Fruit fly (Drosophila melanogaster) whole organism, adult: ENCODE measurements around the gene Or7a.

Experiments used
- Hr96 ChIP-seq: fragments of 200-800 bp; sonication (Bioruptor generic); optimal IDR thresholded peaks from 2 replicates; lab custom pipeline; 2016; ENCODE audit warnings: missing biosample characterization, missing genetic modification characterization
- Mnt ChIP-seq: fragments of 200-800 bp; sonication (Bioruptor generic); optimal IDR thresholded peaks from 2 replicates; lab custom pipeline; 2016; ENCODE audit warnings: missing biosample characterization, mild to moderate bottlenecking, missing genetic modification characterization
- kay ChIP-seq: fragments of 200-800 bp; sonication (Bioruptor generic); peaks from one replicate; lab custom pipeline; 2016; ENCODE audit warnings: missing biosample characterization, missing genetic modification characterization, borderline replicate concordance
- toe ChIP-seq: fragments of 200-800 bp; sonication (Bioruptor generic); optimal IDR thresholded peaks from 2 replicates; lab custom pipeline; 2016; ENCODE audit warnings: missing biosample characterization, missing genetic modification characterization

- TF ChIP-seq Mnt (GFP tag; lab: Kevin White, UChicago) (no peak), kay (no peak), toe (GFP tag; lab: Kevin White, UChicago) (no peak), Hr96 (GFP tag; lab: Kevin White, UChicago) (no peak)
These were observed 46.4 kb upstream of the Or7a start for dm6 chrX:8211731-8212468.
